Comparison of ENCODE assay signal across 5 fruit fly cellular contexts in the genomic region with DNA sequence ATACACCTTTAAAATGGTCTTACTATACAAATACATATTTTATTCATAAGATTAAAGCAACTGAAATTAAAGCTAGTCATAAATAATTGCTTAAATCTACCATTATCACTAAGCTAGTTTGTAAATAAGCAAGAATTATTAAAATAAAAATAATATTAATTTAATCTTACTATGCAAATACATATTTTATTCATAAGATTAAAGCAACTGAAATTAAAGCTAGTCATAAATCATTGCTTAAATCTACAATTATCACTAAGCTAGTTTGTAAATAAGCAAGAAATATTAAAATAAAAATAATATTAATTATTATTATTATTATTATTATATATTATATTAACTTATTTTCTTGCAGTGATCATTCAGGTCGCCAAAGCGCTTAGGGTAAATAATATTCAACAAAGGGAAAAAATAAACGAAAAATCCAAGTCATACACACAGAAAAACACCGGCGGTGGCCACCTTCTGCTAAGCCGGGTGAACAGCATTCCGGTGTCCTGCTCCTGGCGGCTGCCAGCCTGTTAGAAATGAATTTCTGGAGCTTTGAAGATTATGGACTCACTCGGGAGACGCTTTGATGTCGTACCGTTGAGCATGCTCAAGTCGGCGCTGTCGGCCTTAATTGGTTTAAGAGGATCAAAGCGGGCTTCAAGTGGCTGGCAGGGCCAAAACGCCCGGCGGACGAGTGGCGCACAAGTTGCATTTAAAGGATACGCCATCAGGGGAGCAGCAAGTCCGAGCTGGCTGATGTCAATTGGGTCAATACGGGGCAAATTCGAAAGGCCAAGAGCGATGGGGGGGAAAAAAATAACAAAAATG.
A peak's percentile ranks its signal among the peaks of the same experiment; 100 is the strongest.
TF ChIP-seq lines count a peak whose summit lies in the region.

No protein-coding gene starts in this region.

- TF ChIP-seq CTCF in whole organism, embryonic (GFP tag; optimal IDR thresholded peaks at IDR 0.05; lab: Kevin White, UChicago), result no peak

TF ChIP-seq in whole organism, adult, 20 proteins besides CTCF, POLR2A, EP300 and RAD21:
- peak; percentile 4 for TF ChIP-seq CG33017 (tag; optimal IDR thresholded peaks at IDR 0.05; lab: Kevin White, UChicago)
- no peak for TF ChIP-seq kay (GFP tag; lab: Kevin White, UChicago; ENCODE audit: borderline replicate concordance)
- peak; percentile 29 for TF ChIP-seq CG7045 (GFP tag; optimal IDR thresholded peaks at IDR 0.05; lab: Kevin White, UChicago)
- TF ChIP-seq pad (GFP tag; optimal IDR thresholded peaks at IDR 0.05; lab: Kevin White, UChicago), result no peak
- no peak for TF ChIP-seq ovo (GFP tag; optimal IDR thresholded peaks at IDR 0.05; lab: Kevin White, UChicago)
- TF ChIP-seq CG12768 (GFP tag; optimal IDR thresholded peaks at IDR 0.05; lab: Kevin White, UChicago), result peak; percentile 22

TF ChIP-seq in whole organism, embryonic, 481 proteins besides CTCF, POLR2A, EP300 and RAD21 (continues in another document):
- peak; percentile 34 for TF ChIP-seq CG9437 (GFP tag; optimal IDR thresholded peaks at IDR 0.05; lab: Kevin White, UChicago)
- no peak for TF ChIP-seq CG1647 (GFP tag; optimal IDR thresholded peaks at IDR 0.05; lab: Kevin White, UChicago)
- TF ChIP-seq CG18262 (tag; optimal IDR thresholded peaks at IDR 0.05; lab: Kevin White, UChicago), result peak; percentile 70
- no peak for TF ChIP-seq caup (GFP tag; optimal IDR thresholded peaks at IDR 0.05; lab: Kevin White, UChicago; ENCODE audit: severe bottlenecking)
- TF ChIP-seq CG16813 (GFP tag; IDR thresholded peaks at IDR 0.05; lab: Robert Waterston, UW; ENCODE audit: partially characterized antibody), result no peak
- peak; percentile 73; the same call in 1 of the 3 replicates for TF ChIP-seq CG17361 (GFP tag; IDR thresholded peaks at IDR 0.05; lab: Robert Waterston, UW)
- TF ChIP-seq ems (GFP tag; optimal IDR thresholded peaks at IDR 0.05; lab: Kevin White, UChicago), result no peak
- TF ChIP-seq CG32772 (GFP tag; IDR thresholded peaks at IDR 0.05; lab: Robert Waterston, UW), result no peak
- TF ChIP-seq her (GFP tag; optimal IDR thresholded peaks at IDR 0.05; lab: Kevin White, UChicago), result no peak
- TF ChIP-seq CG8478 (optimal IDR thresholded peaks at IDR 0.05; lab: Kevin White, UChicago), result no peak
- TF ChIP-seq mld (GFP tag; IDR thresholded peaks at IDR 0.05; lab: Robert Waterston, UW; ENCODE audit: partially characterized antibody), result no peak
- TF ChIP-seq dati (GFP tag; IDR thresholded peaks at IDR 0.05; lab: Robert Waterston, UW), result no peak
- TF ChIP-seq CG12769 (tag; optimal IDR thresholded peaks at IDR 0.05; lab: Kevin White, UChicago), result no peak
- no peak for TF ChIP-seq pho (GFP tag; optimal IDR thresholded peaks at IDR 0.05; lab: Kevin White, UChicago)
- TF ChIP-seq gt (GFP tag; IDR thresholded peaks at IDR 0.05; lab: Robert Waterston, UW), result no peak
- no peak for TF ChIP-seq crol (GFP tag; IDR thresholded peaks at IDR 0.05; lab: Robert Waterston, UW)
- TF ChIP-seq CG8290 (GFP tag; optimal IDR thresholded peaks at IDR 0.05; lab: Kevin White, UChicago), result no peak
- no peak for TF ChIP-seq CG8290 (tag; optimal IDR thresholded peaks at IDR 0.05; lab: Kevin White, UChicago)
- TF ChIP-seq CG16815 (GFP tag; optimal IDR thresholded peaks at IDR 0.05; lab: Kevin White, UChicago), result no peak

TF ChIP-seq in whole organism, prepupa, 60 proteins besides CTCF, POLR2A, EP300 and RAD21 (continues in another document):
- TF ChIP-seq acj6 (GFP tag; optimal IDR thresholded peaks at IDR 0.05; lab: Kevin White, UChicago) (peak; percentile 2), CG11902 (GFP tag; optimal IDR thresholded peaks at IDR 0.05; lab: Kevin White, UChicago) (no peak), Eip78C (GFP tag; lab: Kevin White, UChicago) (peak; percentile 70), Hr39 (GFP tag; optimal IDR thresholded peaks at IDR 0.05; lab: Kevin White, UChicago) (no peak), esn (GFP tag; optimal IDR thresholded peaks at IDR 0.05; lab: Kevin White, UChicago) (peak; percentile 23), Hr4 (GFP tag; optimal IDR thresholded peaks at IDR 0.05; lab: Kevin White, UChicago) (peak; percentile 4), CG32006 (GFP tag; optimal IDR thresholded peaks at IDR 0.05; lab: Kevin White, UChicago) (peak; percentile 21), dsx (GFP tag; optimal IDR thresholded peaks at IDR 0.05; lab: Kevin White, UChicago; ENCODE audit: poor library complexity, severe bottlenecking) (peak; percentile 15), CG8119 (GFP tag; IDR thresholded peaks at IDR 0.05; lab: Robert Waterston, UW) (no peak), salr (GFP tag; optimal IDR thresholded peaks at IDR 0.05; lab: Kevin White, UChicago) (no peak), CG3919 (GFP tag; optimal IDR thresholded peaks at IDR 0.05; lab: Kevin White, UChicago) (peak; percentile 14), CG10669 (GFP tag; optimal IDR thresholded peaks at IDR 0.05; lab: Kevin White, UChicago) (peak; percentile 28), eg (GFP tag; IDR thresholded peaks at IDR 0.05; lab: Robert Waterston, UW) (0 out of 3 replicates have a peak, but pooled peaks have one; percentile 6), achi (GFP tag; optimal IDR thresholded peaks at IDR 0.05; lab: Kevin White, UChicago) (peak; percentile 23), svp (GFP tag; lab: Kevin White, UChicago) (peak; percentile 38), CG8632 (GFP tag; optimal IDR thresholded peaks at IDR 0.05; lab: Kevin White, UChicago) (peak; percentile 18), fkh (GFP tag; optimal IDR thresholded peaks at IDR 0.05; lab: Kevin White, UChicago) (no peak), CG7368 (GFP tag; optimal IDR thresholded peaks at IDR 0.05; lab: Kevin White, UChicago) (no peak), CG10631 (GFP tag; optimal IDR thresholded peaks at IDR 0.05; lab: Kevin White, UChicago) (peak; percentile 28), CG15336 (GFP tag; IDR thresholded peaks at IDR 0.05; lab: Robert Waterston, UW) (no peak)

TF ChIP-seq in whole organism, pupa, 21 proteins besides CTCF, POLR2A, EP300 and RAD21:
- TF ChIP-seq CG15710 (tag; optimal IDR thresholded peaks at IDR 0.05; lab: Kevin White, UChicago) (peak; percentile 19), CG8159 (tag; optimal IDR thresholded peaks at IDR 0.05; lab: Kevin White, UChicago) (peak; percentile 57), rn (GFP tag; IDR thresholded peaks at IDR 0.05; lab: Robert Waterston, UW) (no peak), Snoo (tag; optimal IDR thresholded peaks at IDR 0.05; lab: Kevin White, UChicago) (no peak), D1 (tag; optimal IDR thresholded peaks at IDR 0.05; lab: Kevin White, UChicago) (no peak), CG10348 (GFP tag; IDR thresholded peaks at IDR 0.05; lab: Robert Waterston, UW) (no peak), Pif1B (GFP tag; optimal IDR thresholded peaks at IDR 0.05; lab: Kevin White, UChicago) (no peak), Ets98B (GFP tag; IDR thresholded peaks at IDR 0.05; lab: Robert Waterston, UW) (no peak), EcR (GFP tag; optimal IDR thresholded peaks at IDR 0.05; lab: Kevin White, UChicago) (no peak), fd96Ca (GFP tag; IDR thresholded peaks at IDR 0.05; lab: Robert Waterston, UW) (no peak), CG4496 (GFP tag; IDR thresholded peaks at IDR 0.05; lab: Robert Waterston, UW) (no peak), CG9948 (tag; optimal IDR thresholded peaks at IDR 0.05; lab: Kevin White, UChicago) (peak; percentile 1), Pif1A (GFP tag; optimal IDR thresholded peaks at IDR 0.05; lab: Kevin White, UChicago) (no peak), CG17806 (tag; optimal IDR thresholded peaks at IDR 0.05; lab: Kevin White, UChicago) (no peak), CG14655 (GFP tag; optimal IDR thresholded peaks at IDR 0.05; lab: Kevin White, UChicago) (peak; percentile 39)

TF ChIP-seq in whole organism, wandering third instar larva, 38 proteins besides CTCF, POLR2A, EP300 and RAD21 (continues in another document):
- TF ChIP-seq ey (GFP tag; optimal IDR thresholded peaks at IDR 0.05; lab: Kevin White, UChicago), result no peak
- no peak for TF ChIP-seq Dfd (GFP tag; optimal IDR thresholded peaks at IDR 0.05; lab: Kevin White, UChicago)
- TF ChIP-seq foxo (GFP tag; optimal IDR thresholded peaks at IDR 0.05; lab: Kevin White, UChicago), result peak in 1 of 2 experiments; percentile 29
- TF ChIP-seq sage (GFP tag; optimal IDR thresholded peaks at IDR 0.05; lab: Kevin White, UChicago), result no peak
- no peak for TF ChIP-seq dl (GFP tag; optimal IDR thresholded peaks at IDR 0.05; lab: Kevin White, UChicago; ENCODE audit: insufficient read depth in 1 of 2, partially characterized antibody in 2 of 2)
- no peak for TF ChIP-seq woc (GFP tag; optimal IDR thresholded peaks at IDR 0.05; lab: Kevin White, UChicago)
- no peak for TF ChIP-seq usp (GFP tag; optimal IDR thresholded peaks at IDR 0.05; lab: Kevin White, UChicago)
- no peak for TF ChIP-seq brk (GFP tag; optimal IDR thresholded peaks at IDR 0.05; lab: Kevin White, UChicago)
- TF ChIP-seq jim (GFP tag; optimal IDR thresholded peaks at IDR 0.05; lab: Kevin White, UChicago), result no peak
- TF ChIP-seq Rel (GFP tag; optimal IDR thresholded peaks at IDR 0.05; lab: Kevin White, UChicago), result no peak
- no peak for TF ChIP-seq Rel (tag; optimal IDR thresholded peaks at IDR 0.05; lab: Kevin White, UChicago)
- no peak for TF ChIP-seq CrebA (GFP tag; optimal IDR thresholded peaks at IDR 0.05; lab: Kevin White, UChicago; ENCODE audit: borderline replicate concordance)
- TF ChIP-seq rgr (GFP tag; optimal IDR thresholded peaks at IDR 0.05; lab: Kevin White, UChicago), result no peak
- TF ChIP-seq Abd-B (GFP tag; optimal IDR thresholded peaks at IDR 0.05; lab: Kevin White, UChicago), result no peak
- peak; percentile 44 for TF ChIP-seq Sp1 (GFP tag; optimal IDR thresholded peaks at IDR 0.05; lab: Kevin White, UChicago)
- no peak for TF ChIP-seq dsf (GFP tag; optimal IDR thresholded peaks at IDR 0.05; lab: Kevin White, UChicago; ENCODE audit: borderline replicate concordance)
- TF ChIP-seq fru (GFP tag; optimal IDR thresholded peaks at IDR 0.05; lab: Kevin White, UChicago), result peak; percentile 3
- no peak for TF ChIP-seq CG9705 (GFP tag; optimal IDR thresholded peaks at IDR 0.05; lab: Kevin White, UChicago)
- no peak for TF ChIP-seq CG32264 (GFP tag; optimal IDR thresholded peaks at IDR 0.05; lab: Kevin White, UChicago)
- TF ChIP-seq Myc (optimal IDR thresholded peaks at IDR 0.05; lab: Kevin White, UChicago), result no peak
- TF ChIP-seq Dif (GFP tag; optimal IDR thresholded peaks at IDR 0.05; lab: Kevin White, UChicago; ENCODE audit: partially characterized antibody), result no peak
- no peak for TF ChIP-seq GATAd (GFP tag; optimal IDR thresholded peaks at IDR 0.05; lab: Kevin White, UChicago)
- TF ChIP-seq sv (GFP tag; optimal IDR thresholded peaks at IDR 0.05; lab: Kevin White, UChicago), result no peak
- no peak for TF ChIP-seq br (GFP tag; optimal IDR thresholded peaks at IDR 0.05; lab: Kevin White, UChicago)
- TF ChIP-seq dmrt93B (GFP tag; optimal IDR thresholded peaks at IDR 0.05; lab: Kevin White, UChicago), result no peak
- peak; percentile 0 for TF ChIP-seq psq (GFP tag; optimal IDR thresholded peaks at IDR 0.05; lab: Kevin White, UChicago)
- TF ChIP-seq pan (optimal IDR thresholded peaks at IDR 0.05; lab: Kevin White, UChicago), result no peak
- TF ChIP-seq Vsx2 (GFP tag; optimal IDR thresholded peaks at IDR 0.05; lab: Kevin White, UChicago; ENCODE audit: partially characterized antibody), result no peak
- TF ChIP-seq Hnf4 (GFP tag; optimal IDR thresholded peaks at IDR 0.05; lab: Kevin White, UChicago), result no peak
